Fruit fly (Drosophila melanogaster): ENCODE data around the gene CG10163.

CG10163 gene

DNA sequence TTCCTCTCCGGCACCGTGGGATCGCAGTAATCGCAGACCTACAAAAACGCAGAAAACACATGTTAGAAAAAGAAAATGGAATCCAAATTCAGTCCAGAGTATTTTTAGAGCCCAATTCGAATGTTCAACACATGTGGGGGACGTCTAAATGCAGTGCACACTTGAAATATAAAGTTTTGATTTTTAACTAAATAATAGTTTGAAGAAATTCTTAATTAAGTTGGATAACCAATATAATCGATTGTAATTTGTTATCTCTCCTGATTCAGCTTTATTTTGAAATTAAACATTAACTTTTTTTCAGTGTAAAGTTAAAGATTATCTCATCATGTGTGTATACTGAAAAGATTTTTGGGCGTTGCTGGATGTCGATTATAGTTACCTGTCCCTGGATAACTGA, 41.3 kb downstream of the CG10163 start (continued):
- TF ChIP-seq ash1 (GFP tag; optimal IDR thresholded peaks at IDR 0.05) (no peak), CG13296 (GFP tag; optimal IDR thresholded peaks at IDR 0.05) (no peak), Doc3 (GFP tag; IDR thresholded peaks at IDR 0.05; ENCODE audit: partially characterized antibody) (no peak), esg (GFP tag; conservative IDR thresholded peaks at IDR 0.05) (peak; percentile 66), lbe (GFP tag; optimal IDR thresholded peaks at IDR 0.05) (no peak), run (tag; optimal IDR thresholded peaks at IDR 0.05) (peak; percentile 24), lola (GFP tag; optimal IDR thresholded peaks at IDR 0.05) (peak in 1 of 3 experiments; percentile 90), sens-2 (GFP tag; IDR thresholded peaks at IDR 0.05) (peak; percentile 48; the same call in 1 of the 2 replicates), CG11695 (GFP tag; IDR thresholded peaks at IDR 0.05) (peak; percentile 70), ATbp (GFP tag; optimal IDR thresholded peaks at IDR 0.05) (peak; percentile 50), CG9727 (GFP tag; optimal IDR thresholded peaks at IDR 0.05) (peak; percentile 76), CG13287 (GFP tag; IDR thresholded peaks at IDR 0.05; ENCODE audit: partially characterized antibody) (no peak), CG4820 (GFP tag; optimal IDR thresholded peaks at IDR 0.05) (peak; percentile 72), CG5245 (GFP tag; optimal IDR thresholded peaks at IDR 0.05) (peak; percentile 50), CG6254 (GFP tag; optimal IDR thresholded peaks at IDR 0.05) (peak; percentile 50), CG8359 (GFP tag; optimal IDR thresholded peaks at IDR 0.05; ENCODE audit: borderline replicate concordance) (peak; percentile 37), Gsc (GFP tag; IDR thresholded peaks at IDR 0.05) (no peak), CG6765 (GFP tag; optimal IDR thresholded peaks at IDR 0.05) (no peak), Asciz (GFP tag; optimal IDR thresholded peaks at IDR 0.05) (peak; percentile 68), CG8281 (tag; optimal IDR thresholded peaks at IDR 0.05) (peak; percentile 24), hkb (optimal IDR thresholded peaks at IDR 0.05) (no peak), hkb (GFP tag; IDR thresholded peaks at IDR 0.05) (peak; percentile 53; the same call in 1 of the 2 replicates), CG31441 (GFP tag; IDR thresholded peaks at IDR 0.05) (peak; percentile 86), CG8944 (GFP tag; optimal IDR thresholded peaks at IDR 0.05) (peak; percentile 21), Nf-YB (GFP tag; optimal IDR thresholded peaks at IDR 0.05) (peak; percentile 41), kni (GFP tag; optimal IDR thresholded peaks at IDR 0.05) (no peak), ato (GFP tag; IDR thresholded peaks at IDR 0.05; ENCODE audit: partially characterized antibody) (no peak), lilli (GFP tag; optimal IDR thresholded peaks at IDR 0.05) (peak; percentile 24), Optix (GFP tag; IDR thresholded peaks at IDR 0.05) (no peak), CG15269 (tag; optimal IDR thresholded peaks at IDR 0.05) (peak; percentile 60), dan (GFP tag; IDR thresholded peaks at IDR 0.05) (no peak), gt (GFP tag; IDR thresholded peaks at IDR 0.05) (no peak), z (GFP tag; IDR thresholded peaks at IDR 0.05) (no peak), ara (GFP tag; IDR thresholded peaks at IDR 0.05) (peak; percentile 81), Xbp1 (GFP tag; optimal IDR thresholded peaks at IDR 0.05) (peak; percentile 68), yki (optimal IDR thresholded peaks at IDR 0.05) (no peak), CG11504 (tag; optimal IDR thresholded peaks at IDR 0.05) (peak; percentile 56), CTCF (GFP tag; optimal IDR thresholded peaks at IDR 0.05) (no peak), bowl (GFP tag; IDR thresholded peaks at IDR 0.05) (no peak), CG9797 (GFP tag; optimal IDR thresholded peaks at IDR 0.05) (no peak), CG6813 (GFP tag; optimal IDR thresholded peaks at IDR 0.05) (peak; percentile 40), ttk (GFP tag; IDR thresholded peaks at IDR 0.05) (peak; percentile 72; the same call in 1 of the 2 replicates), CG10654 (GFP tag; optimal IDR thresholded peaks at IDR 0.05) (peak; percentile 44), psq (GFP tag; optimal IDR thresholded peaks at IDR 0.05) (no peak), PHDP (tag; optimal IDR thresholded peaks at IDR 0.05) (peak; percentile 69), Nf-YA (GFP tag; IDR thresholded peaks at IDR 0.05) (peak; percentile 58), CG7357 (GFP tag; IDR thresholded peaks at IDR 0.05) (peak; percentile 36; the same call in 1 of the 3 replicates), chn (GFP tag; optimal IDR thresholded peaks at IDR 0.05) (peak; percentile 45), az2 (GFP tag; optimal IDR thresholded peaks at IDR 0.05) (peak; percentile 76), CG8089 (GFP tag; optimal IDR thresholded peaks at IDR 0.05) (no peak), BEAF-32 (GFP tag; optimal IDR thresholded peaks at IDR 0.05) (no peak), salm (tag; optimal IDR thresholded peaks at IDR 0.05) (peak; percentile 61)
